Worm (Caenorhabditis elegans): ENCODE results near the gene C12D8.13.

- TF ChIP-seq flt-1 (GFP tag; IDR thresholded peaks at IDR 0.05) (no peak), cog-1 (tag; optimal IDR thresholded peaks at IDR 0.05) (no peak), med-1 (GFP tag; optimal IDR thresholded peaks at IDR 0.05; ENCODE audit: insufficient read depth) (no peak), ref-1 (GFP tag; conservative IDR thresholded peaks at IDR 0.05) (no peak)
Observed at ce11 chrV:10260460-10260859, 40.0 kb upstream of the C12D8.13 start, which contains the start of gene sri-18.
